Fruit fly (Drosophila melanogaster): ENCODE measurements around the gene mRpL39.

- TF ChIP-seq usp (GFP tag; optimal IDR thresholded peaks at IDR 0.05), result no peak
- no peak for TF ChIP-seq CG8478 (optimal IDR thresholded peaks at IDR 0.05)
- no peak for TF ChIP-seq EcR (GFP tag; optimal IDR thresholded peaks at IDR 0.05)
- TF ChIP-seq Dll (optimal IDR thresholded peaks at IDR 0.05), result no peak
- TF ChIP-seq pan (optimal IDR thresholded peaks at IDR 0.05), result no peak
Observed at dm6 chr3L:15039510-15039909, 40.0 kb upstream of the mRpL39 start.
